Fruit fly (Drosophila melanogaster) whole organism, embryonic: Measurements from ENCODE around the gene CG15153.

Source experiments
- Ada2b ChIP-seq: fragments of 200-800 bp; sonication (Bioruptor generic); IDR thresholded peaks from 2 replicates; pipeline ENCODE4 v1.3.6; 2022; ENCODE audit warnings: missing biosample characterization, missing genetic modification characterization
- CG10267 ChIP-seq: fragments of 200-800 bp; sonication (Bioruptor generic); optimal IDR thresholded peaks from 2 replicates; lab custom pipeline; 2018; ENCODE audit warnings: missing biosample characterization, mild to moderate bottlenecking, missing genetic modification characterization, moderate library complexity
- CG10543 ChIP-seq: fragments of 200-800 bp; sonication (Bioruptor generic); optimal IDR thresholded peaks from 3 replicates; lab custom pipeline; 2017; ENCODE audit warnings: missing biosample characterization, mild to moderate bottlenecking, missing genetic modification characterization, moderate library complexity
- CG12391 ChIP-seq: fragments of 200-800 bp; sonication (Bioruptor generic); optimal IDR thresholded peaks from 3 replicates; lab custom pipeline; 2018; ENCODE audit warnings: missing biosample characterization, mild to moderate bottlenecking, missing genetic modification characterization, moderate library complexity
- CG15479 ChIP-seq: fragments of 200-800 bp; sonication (Bioruptor generic); optimal IDR thresholded peaks from 3 replicates; lab custom pipeline; 2019; ENCODE audit warnings: missing biosample characterization, mild to moderate bottlenecking, missing genetic modification characterization, moderate library complexity
- CG16779 ChIP-seq: fragments of 200-800 bp; sonication (Bioruptor generic); IDR thresholded peaks from 2 replicates; pipeline ENCODE4 v1.3.6; 2022; ENCODE audit warnings: missing biosample characterization, missing genetic modification characterization
- CG17829 ChIP-seq: fragments of 200-800 bp; optimal IDR thresholded peaks from 2 replicates; lab custom pipeline; 2019; ENCODE audit warnings: missing biosample characterization, mild to moderate bottlenecking, missing genetic modification characterization, moderate library complexity
- CG30431 ChIP-seq: fragments of 200-800 bp; sonication (Bioruptor generic); optimal IDR thresholded peaks from 2 replicates; lab custom pipeline; 2017; ENCODE audit warnings: missing biosample characterization, missing genetic modification characterization
- CG3407 ChIP-seq: fragments of 200-800 bp; sonication (Bioruptor generic); optimal IDR thresholded peaks from 2 replicates; lab custom pipeline; 2018; ENCODE audit warnings: missing biosample characterization, mild to moderate bottlenecking, missing genetic modification characterization
- CG34224 ChIP-seq: fragments of 200-800 bp; sonication (Bioruptor generic); IDR thresholded peaks from 3 replicates; pipeline ENCODE4 v1.3.6; 2022; ENCODE audit warnings: missing biosample characterization, missing genetic modification characterization; ENCODE audit not compliant: partially characterized antibody
- CG7987 ChIP-seq: fragments of 200-800 bp; sonication (Bioruptor generic); optimal IDR thresholded peaks from 2 replicates; lab custom pipeline; 2018; ENCODE audit warnings: missing biosample characterization, mild to moderate bottlenecking, missing genetic modification characterization, moderate library complexity
- CkIIα-i1 ChIP-seq: fragments of 200-800 bp; sonication (Bioruptor generic); IDR thresholded peaks from 2 replicates; pipeline ENCODE4 v1.3.6; 2022; ENCODE audit warnings: missing biosample characterization, missing genetic modification characterization
- D19A ChIP-seq: fragments of 200-800 bp; optimal IDR thresholded peaks from 3 replicates; lab custom pipeline; 2019; ENCODE audit warnings: missing biosample characterization, mild to moderate bottlenecking, missing genetic modification characterization, moderate library complexity
- Dek ChIP-seq: fragments of 200-800 bp; sonication (Bioruptor generic); optimal IDR thresholded peaks from 3 replicates; lab custom pipeline; 2019; ENCODE audit warnings: missing biosample characterization, mild to moderate bottlenecking, missing genetic modification characterization, moderate library complexity
- HmgD ChIP-seq: fragments of 200-800 bp; sonication (Bioruptor generic); optimal IDR thresholded peaks from 3 replicates; lab custom pipeline; 2016; ENCODE audit warnings: missing biosample characterization, missing genetic modification characterization
- HmgZ ChIP-seq: fragments of 200-800 bp; sonication (Bioruptor generic); optimal IDR thresholded peaks from 2 replicates; lab custom pipeline; 2018; ENCODE audit warnings: missing biosample characterization, mild to moderate bottlenecking, missing genetic modification characterization
- Hr51 ChIP-seq, 2 experiments: fragments of 200-800 bp; sonication (Bioruptor generic); optimal IDR thresholded peaks; 2 replicates in 1 of 2; 3 replicates in 1 of 2; lab custom pipeline; 2016 to 2018; ENCODE audit warnings: missing biosample characterization in 2 of 2, missing genetic modification characterization in 2 of 2, mild to moderate bottlenecking in 1 of 2, moderate library complexity in 1 of 2
- Hsf ChIP-seq: fragments of 200-800 bp; sonication (Bioruptor generic); optimal IDR thresholded peaks from 3 replicates; lab custom pipeline; 2016; ENCODE audit warnings: missing biosample characterization, missing genetic modification characterization
- Pdp1 ChIP-seq, 2 experiments: fragments of 200-800 bp; sonication (Bioruptor generic); optimal IDR thresholded peaks; 3 replicates each; lab custom pipeline; 2016; ENCODE audit warnings: missing biosample characterization in 2 of 2, missing genetic modification characterization in 2 of 2, mild to moderate bottlenecking in 1 of 2, moderate library complexity in 1 of 2
- Sry-β ChIP-seq: fragments of 200-800 bp; sonication (Bioruptor generic); optimal IDR thresholded peaks from 2 replicates; lab custom pipeline; 2018; ENCODE audit warnings: missing biosample characterization, mild to moderate bottlenecking, missing genetic modification characterization, moderate library complexity
- Ssrp ChIP-seq: fragments of 200-800 bp; sonication (Bioruptor generic); optimal IDR thresholded peaks from 2 replicates; lab custom pipeline; 2018; ENCODE audit warnings: missing biosample characterization, mild to moderate bottlenecking, missing genetic modification characterization, moderate library complexity
- Vsx1 ChIP-seq: fragments of 200-800 bp; sonication (Bioruptor generic); optimal IDR thresholded peaks from 2 replicates; lab custom pipeline; 2017; ENCODE audit warnings: missing biosample characterization, mild to moderate bottlenecking, missing genetic modification characterization, missing genetic modification reagents
- ab ChIP-seq: fragments of 200-800 bp; sonication (Bioruptor generic); optimal IDR thresholded peaks from 2 replicates; lab custom pipeline; 2016; ENCODE audit warnings: missing biosample characterization, missing genetic modification characterization
- amos ChIP-seq: fragments of 200-800 bp; sonication (Bioruptor generic); IDR thresholded peaks from 2 replicates; pipeline ENCODE4 v1.3.6; 2022; ENCODE audit warnings: missing biosample characterization, missing genetic modification characterization; ENCODE audit not compliant: partially characterized antibody
- ara ChIP-seq: fragments of 200-800 bp; sonication (Bioruptor generic); IDR thresholded peaks from 2 replicates; pipeline ENCODE4 v1.3.6; 2022; ENCODE audit warnings: missing biosample characterization, missing genetic modification characterization
- bcd ChIP-seq: fragments of 200-800 bp; sonication (Bioruptor generic); optimal IDR thresholded peaks from 2 replicates; lab custom pipeline; 2017; ENCODE audit warnings: missing biosample characterization, mild to moderate bottlenecking, missing genetic modification characterization
- chif ChIP-seq, 2 experiments: fragments of 200-800 bp; sonication (Bioruptor generic); optimal IDR thresholded peaks; 3 replicates each; lab custom pipeline; 2016; ENCODE audit warnings: missing biosample characterization in 2 of 2, missing genetic modification characterization in 2 of 2
- ftz-f1 ChIP-seq: fragments of 200-800 bp; sonication (Bioruptor generic); optimal IDR thresholded peaks from 2 replicates; lab custom pipeline; 2016; ENCODE audit warnings: missing biosample characterization, missing genetic modification characterization
- grn ChIP-seq: fragments of 200-800 bp; sonication (Bioruptor generic); optimal IDR thresholded peaks from 3 replicates; lab custom pipeline; 2017; ENCODE audit warnings: missing biosample characterization, missing genetic modification characterization
- jumu ChIP-seq: fragments of 200-800 bp; sonication (Bioruptor generic); optimal IDR thresholded peaks from 3 replicates; lab custom pipeline; 2016; ENCODE audit warnings: missing biosample characterization, missing genetic modification characterization
- maf-S ChIP-seq: fragments of 200-800 bp; sonication (Bioruptor generic); optimal IDR thresholded peaks from 2 replicates; lab custom pipeline; 2016; ENCODE audit warnings: missing biosample characterization, missing genetic modification characterization
- nerfin-2 ChIP-seq: fragments of 200-800 bp; sonication (Bioruptor generic); IDR thresholded peaks from 2 replicates; pipeline ENCODE4 v1.3.6; 2022; ENCODE audit warnings: missing biosample characterization, missing genetic modification characterization; ENCODE audit not compliant: partially characterized antibody
- oc ChIP-seq: fragments of 200-800 bp; sonication (Bioruptor generic); optimal IDR thresholded peaks from 2 replicates; lab custom pipeline; 2018; ENCODE audit warnings: missing biosample characterization, mild to moderate bottlenecking, missing genetic modification characterization, moderate library complexity
- odd ChIP-seq: fragments of 200-800 bp; sonication (Bioruptor generic); optimal IDR thresholded peaks from 2 replicates; lab custom pipeline; 2017; ENCODE audit warnings: missing biosample characterization, mild to moderate bottlenecking, missing genetic modification characterization
- onecut ChIP-seq: fragments of 200-800 bp; sonication (Bioruptor generic); IDR thresholded peaks from 2 replicates; pipeline ENCODE4 v1.3.6; 2022; ENCODE audit warnings: missing biosample characterization, missing genetic modification characterization
- org-1 ChIP-seq: fragments of 200-800 bp; sonication (Bioruptor generic); optimal IDR thresholded peaks from 2 replicates; lab custom pipeline; 2017; ENCODE audit warnings: missing biosample characterization, missing genetic modification characterization
- pan ChIP-seq, 4 experiments: fragments of >200 bp in 3 of 4; fragments of 200-800 bp in 1 of 4; sonication (Bioruptor generic) in 1 of 4; optimal IDR thresholded peaks in 3 of 4; IDR thresholded peaks in 1 of 4; 2 replicates each; pipeline versions ENCODE4 v1.3.6 to Lab custom; 2017 to 2022; ENCODE audit warnings: missing biosample characterization in 2 of 4, missing genetic modification characterization in 2 of 4, mixed read lengths in 1 of 4
- pb ChIP-seq: fragments of 200-800 bp; sonication (Bioruptor generic); optimal IDR thresholded peaks from 3 replicates; lab custom pipeline; 2016; ENCODE audit warnings: missing biosample characterization, missing genetic modification characterization
- pho ChIP-seq: fragments of 200-800 bp; sonication (Bioruptor generic); optimal IDR thresholded peaks from 2 replicates; lab custom pipeline; 2016; ENCODE audit warnings: missing biosample characterization, missing genetic modification characterization
- repo ChIP-seq: fragments of 200-800 bp; sonication (Bioruptor generic); optimal IDR thresholded peaks from 2 replicates; lab custom pipeline; 2016; ENCODE audit warnings: missing biosample characterization, missing genetic modification characterization
- row ChIP-seq: fragments of 200-800 bp; sonication (Bioruptor generic); IDR thresholded peaks from 3 replicates; pipeline ENCODE4 v1.3.6; 2022; ENCODE audit warnings: missing biosample characterization, missing genetic modification characterization
- sc ChIP-seq, 3 experiments: fragments of >200 bp in 2 of 3; fragments of 200-800 bp in 1 of 3; sonication (Bioruptor generic) in 1 of 3; optimal IDR thresholded peaks; 2 replicates in 2 of 3; 3 replicates in 1 of 3; lab custom pipeline; 2017; ENCODE audit warnings: mild to moderate bottlenecking in 1 of 3, missing biosample characterization in 1 of 3, missing genetic modification characterization in 1 of 3, missing genetic modification reagents in 1 of 3
- scrt ChIP-seq: fragments of 200-800 bp; sonication (Bioruptor generic); optimal IDR thresholded peaks from 2 replicates; lab custom pipeline; 2018; ENCODE audit warnings: missing biosample characterization, mild to moderate bottlenecking, missing genetic modification characterization, moderate library complexity
- seq ChIP-seq: fragments of 200-800 bp; sonication (Bioruptor generic); IDR thresholded peaks from 2 replicates; pipeline ENCODE4 v1.3.6; 2022; ENCODE audit warnings: missing biosample characterization, missing genetic modification characterization
- sisA ChIP-seq: fragments of 200-800 bp; sonication (Bioruptor generic); IDR thresholded peaks from 2 replicates; pipeline ENCODE4 v1.3.6; 2022; ENCODE audit warnings: missing biosample characterization, missing genetic modification characterization
- stwl ChIP-seq: fragments of 200-800 bp; sonication (Bioruptor generic); optimal IDR thresholded peaks from 3 replicates; lab custom pipeline; 2018; ENCODE audit warnings: missing biosample characterization, mild to moderate bottlenecking, missing genetic modification characterization, moderate library complexity
- tgo ChIP-seq: fragments of 200-800 bp; sonication (Bioruptor generic); IDR thresholded peaks from 3 replicates; pipeline ENCODE4 v1.3.6; 2022; ENCODE audit warnings: missing biosample characterization, missing genetic modification characterization
- wor ChIP-seq: fragments of 200-800 bp; sonication (Bioruptor generic); IDR thresholded peaks from 2 replicates; pipeline ENCODE4 v1.3.6; 2022; ENCODE audit warnings: missing biosample characterization, missing genetic modification characterization

Gene CG15153

dm6 chr2L:18137591-18138247, 45.7 kb upstream of the CG15153 start, which contains the start of gene kel (continued):
- TF ChIP-seq repo (GFP tag; lab: Kevin White, UChicago) = no peak
- no peak for TF ChIP-seq Hr51 (GFP tag; optimal IDR thresholded peaks at IDR 0.05; lab: Kevin White, UChicago)
- peak; percentile 61 for TF ChIP-seq CG17829 (tag; lab: Kevin White, UChicago)
- peak; percentile 18 for TF ChIP-seq Vsx1
- TF ChIP-seq pan (optimal IDR thresholded peaks at IDR 0.05; lab: Kevin White, UChicago) = no peak
- peak in 1 of 2 experiments; percentile 29 for TF ChIP-seq pan (GFP tag; optimal IDR thresholded peaks at IDR 0.05 in 1 of 2, IDR thresholded peaks at IDR 0.05 in 1 of 2)
- no peak for TF ChIP-seq CG3407 (GFP tag; lab: Kevin White, UChicago)
- TF ChIP-seq oc (tag; lab: Kevin White, UChicago) = no peak
- no peak for TF ChIP-seq maf-S
- peak; percentile 99 for TF ChIP-seq stwl
- TF ChIP-seq CG10267 (tag; lab: Kevin White, UChicago) = peak; percentile 56
- peak; percentile 50 for TF ChIP-seq scrt (GFP tag; lab: Kevin White, UChicago)
- TF ChIP-seq CG12391 (tag; lab: Kevin White, UChicago) = peak; percentile 67
- TF ChIP-seq grn (GFP tag; lab: Kevin White, UChicago) = no peak
- peak; percentile 77 for TF ChIP-seq HmgZ (tag; lab: Kevin White, UChicago)
- peak; percentile 42 for TF ChIP-seq onecut (GFP tag; lab: Robert Waterston, UW)
- no peak for TF ChIP-seq ab (GFP tag; lab: Kevin White, UChicago)
- peak; percentile 19 for TF ChIP-seq jumu (GFP tag; lab: Kevin White, UChicago)
- peak in 1 of 2 experiments; percentile 15 for TF ChIP-seq chif (GFP tag; optimal IDR thresholded peaks at IDR 0.05; lab: Kevin White, UChicago)
- TF ChIP-seq HmgD (GFP tag; lab: Kevin White, UChicago) = peak; percentile 37
- TF ChIP-seq CG7987 (GFP tag; lab: Kevin White, UChicago) = peak; percentile 82
- TF ChIP-seq row (GFP tag; lab: Robert Waterston, UW) = peak; percentile 73
- no peak for TF ChIP-seq Sry-β
- TF ChIP-seq bcd (GFP tag; lab: Kevin White, UChicago) = peak; percentile 42
- TF ChIP-seq CkIIα-i1 (GFP tag; lab: Robert Waterston, UW) = no peak
- peak; percentile 47 for TF ChIP-seq CG10543 (GFP tag; lab: Kevin White, UChicago)
- peak; percentile 52 for TF ChIP-seq seq (GFP tag; lab: Robert Waterston, UW)
- peak; percentile 63; the same call in 1 of the 3 replicates for TF ChIP-seq CG34224 (GFP tag; lab: Robert Waterston, UW)
- peak; percentile 42 for TF ChIP-seq Dek
- TF ChIP-seq pho (GFP tag; lab: Kevin White, UChicago) = peak; percentile 39

DNA sequence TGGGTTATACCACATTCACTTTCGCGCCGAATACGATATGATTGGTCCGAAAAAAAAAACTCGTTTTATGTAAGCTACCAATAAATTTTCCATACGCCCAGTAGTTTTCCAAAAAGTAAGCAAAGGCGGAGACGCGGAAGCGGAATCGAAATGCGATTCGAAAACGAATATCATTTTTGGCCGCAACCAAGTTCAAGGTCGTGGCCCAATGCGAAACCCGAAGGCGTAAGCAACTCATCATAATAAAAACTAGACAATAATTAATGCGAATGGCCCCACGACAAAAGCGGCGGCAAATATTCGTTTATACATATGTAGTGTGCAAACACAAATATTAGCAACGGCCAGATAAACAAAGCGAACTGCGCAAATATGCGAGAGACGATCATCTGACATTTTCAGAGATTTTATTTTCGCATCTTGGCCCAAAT, 44.4 kb upstream of the CG15153 start:
- 0 out of 2 replicates have a peak, but pooled peaks have one; percentile 26 for TF ChIP-seq CG16779 (GFP tag; lab: Robert Waterston, UW)
- TF ChIP-seq ftz-f1 = peak; percentile 89
- no peak for TF ChIP-seq tgo (GFP tag; lab: Robert Waterston, UW)
- no peak for TF ChIP-seq Ada2b (GFP tag; lab: Robert Waterston, UW)
- TF ChIP-seq Hsf (GFP tag; lab: Kevin White, UChicago) = no peak
- TF ChIP-seq amos (GFP tag; lab: Robert Waterston, UW) = no peak
- no peak for TF ChIP-seq sisA (GFP tag; lab: Robert Waterston, UW)
- no peak for TF ChIP-seq odd (GFP tag; lab: Kevin White, UChicago)
- TF ChIP-seq Ssrp (tag; lab: Kevin White, UChicago) = no peak
- no peak for TF ChIP-seq ara (GFP tag; lab: Robert Waterston, UW)
- TF ChIP-seq sc (optimal IDR thresholded peaks at IDR 0.05; lab: Kevin White, UChicago) = no peak
- TF ChIP-seq sc (GFP tag; optimal IDR thresholded peaks at IDR 0.05; lab: Kevin White, UChicago) = no peak
- no peak for TF ChIP-seq nerfin-2 (GFP tag; lab: Robert Waterston, UW)
- TF ChIP-seq CG30431 (GFP tag; lab: Kevin White, UChicago) = no peak
- peak in 1 of 2 experiments; percentile 86 for TF ChIP-seq Pdp1 (GFP tag; optimal IDR thresholded peaks at IDR 0.05; lab: Kevin White, UChicago)
- peak; percentile 14 for TF ChIP-seq org-1 (GFP tag; lab: Kevin White, UChicago)
- no peak for TF ChIP-seq maf-S
- TF ChIP-seq CG15479 (GFP tag; lab: Kevin White, UChicago) = no peak
- no peak for TF ChIP-seq wor
- no peak for TF ChIP-seq D19A (tag; lab: Kevin White, UChicago)
- no peak for TF ChIP-seq pb (GFP tag; lab: Kevin White, UChicago)
